Worm (Caenorhabditis elegans) whole organism, late embryonic: ENCODE results near the gene cpl-1.

ENCODE experiments used
- C08G9.2 ChIP-seq: sonication (generic microtip); optimal IDR thresholded peaks from 2 replicates; lab custom pipeline; 2016; ENCODE audit warnings: mild to moderate bottlenecking, missing genetic modification characterization, moderate library complexity, missing compliant biosample characterization
- ama-1 ChIP-seq: fragments of 150-350 bp; optimal IDR thresholded peaks from 2 replicates; lab custom pipeline; 2014
- hlh-30 ChIP-seq: sonication (generic microtip); optimal IDR thresholded peaks from 2 replicates; lab custom pipeline; 2017; ENCODE audit warnings: antibody characterized with exemption, missing genetic modification characterization, missing compliant biosample characterization; ENCODE audit not compliant: insufficient read depth
- tbx-2 ChIP-seq: sonication (generic microtip); optimal IDR thresholded peaks from 2 replicates; lab custom pipeline; 2016; ENCODE audit warnings: missing genetic modification characterization, missing compliant biosample characterization

- TF ChIP-seq hlh-30 (tag; lab: Kevin White, UChicago), result no peak
- TF ChIP-seq tbx-2 (tag; lab: Kevin White, UChicago), result no peak
- TF ChIP-seq C08G9.2 (tag; lab: Kevin White, UChicago), result no peak
- no peak for TF ChIP-seq ama-1 (lab: Kevin White, UChicago)
These were observed 27.1 kb downstream of the cpl-1 start for ce11 chrV:16568056-16568455.
